Fruit fly (Drosophila melanogaster): ENCODE results near the gene RhoGAP71E.

The RhoGAP71E gene

DNA sequence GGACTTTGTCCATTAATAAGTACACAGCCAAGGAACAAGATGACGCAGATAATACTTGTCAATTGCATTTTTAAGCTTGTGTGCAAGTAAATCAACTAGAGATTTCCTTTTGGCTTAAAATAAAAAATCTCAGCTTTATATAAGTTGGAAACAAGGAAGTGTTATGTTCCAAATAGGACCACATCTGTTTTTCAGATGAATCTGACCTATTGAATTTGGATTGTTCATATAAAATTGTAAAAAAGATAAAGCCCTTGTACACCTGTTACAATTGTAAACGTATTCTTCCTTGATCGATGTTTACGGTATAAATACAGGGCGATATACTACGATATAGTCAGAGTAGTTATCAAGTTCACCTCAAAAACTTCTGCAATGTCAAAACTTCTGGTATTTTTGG lies 68.6 kb downstream of the RhoGAP71E start, which contains the start of the genes Eig71Ef and Eig71Eg:
Gene Eig71Ef, minus strand, starts transcription at position 101 of the 400 bp plus-strand sequence.
Gene Eig71Eg, plus strand, starts transcription at position 339 of the 400 bp plus-strand sequence.
- TF ChIP-seq kah (GFP tag; optimal IDR thresholded peaks at IDR 0.05) (no peak), bbx (GFP tag; IDR thresholded peaks at IDR 0.05; ENCODE audit: partially characterized antibody) (no peak), ro (GFP tag; IDR thresholded peaks at IDR 0.05) (no peak), Atf3 (GFP tag; optimal IDR thresholded peaks at IDR 0.05) (no peak), ap (GFP tag; IDR thresholded peaks at IDR 0.05) (no peak), Poxn (GFP tag; IDR thresholded peaks at IDR 0.05) (no peak), Sox102F (GFP tag; optimal IDR thresholded peaks at IDR 0.05) (no peak), dysf (GFP tag; IDR thresholded peaks at IDR 0.05) (no peak), Lim3 (GFP tag; IDR thresholded peaks at IDR 0.05) (no peak), CG17802 (tag; optimal IDR thresholded peaks at IDR 0.05) (no peak)

Measured in whole organism, embryonic.